Worm (Caenorhabditis elegans): ENCODE data around the gene Y42A5A.5.

Y42A5A.5 gene

ce11 chrV:11087119-11087518, 22.4 kb downstream of the Y42A5A.5 start (continued):
- TF ChIP-seq pha-4 (GFP tag; IDR thresholded peaks at IDR 0.05) (no peak), pha-4 (tag; optimal IDR thresholded peaks at IDR 0.05) (no peak), egl-43 (GFP tag; IDR thresholded peaks at IDR 0.05) (no peak), gei-8 (GFP tag; optimal IDR thresholded peaks at IDR 0.05) (no peak), nhr-237 (tag; optimal IDR thresholded peaks at IDR 0.05) (no peak), madf-5 (GFP tag; IDR thresholded peaks at IDR 0.05) (no peak), dpl-1 (GFP tag; optimal IDR thresholded peaks at IDR 0.05) (no peak), nhr-42 (GFP tag; IDR thresholded peaks at IDR 0.05) (no peak), ctbp-1 (GFP tag; IDR thresholded peaks at IDR 0.05) (no peak), daf-8 (GFP tag; IDR thresholded peaks at IDR 0.05) (no peak), F26F4.8 (GFP tag; conservative IDR thresholded peaks at IDR 0.05) (no peak), hif-1 (tag; optimal IDR thresholded peaks at IDR 0.05) (no peak), lin-29 (GFP tag; IDR thresholded peaks at IDR 0.05) (no peak), nhr-10 (tag; optimal IDR thresholded peaks at IDR 0.05) (no peak), dmd-9 (GFP tag; IDR thresholded peaks at IDR 0.05) (no peak), set-16 (GFP tag; IDR thresholded peaks at IDR 0.05) (no peak), sdz-12 (GFP tag; optimal IDR thresholded peaks at IDR 0.05) (no peak), mxl-3 (GFP tag; optimal IDR thresholded peaks at IDR 0.05) (no peak), ceh-32 (tag; optimal IDR thresholded peaks at IDR 0.05; ENCODE audit: poor library complexity) (no peak), fos-1 (tag; optimal IDR thresholded peaks at IDR 0.05) (no peak), lin-39 (tag; optimal IDR thresholded peaks at IDR 0.05) (no peak), tra-1 (GFP tag; IDR thresholded peaks at IDR 0.05) (peak; percentile 74), daf-19 (GFP tag; conservative IDR thresholded peaks at IDR 0.05) (no peak), zfp-3 (GFP tag; conservative IDR thresholded peaks at IDR 0.05) (no peak), ztf-7 (tag; optimal IDR thresholded peaks at IDR 0.05) (no peak), madf-9 (GFP tag; conservative IDR thresholded peaks at IDR 0.05) (no peak), zip-2 (tag; optimal IDR thresholded peaks at IDR 0.05) (no peak), egl-27 (tag; optimal IDR thresholded peaks at IDR 0.05) (no peak), dmd-8 (GFP tag; IDR thresholded peaks at IDR 0.05) (no peak), Y48G9A.11 (GFP tag; IDR thresholded peaks at IDR 0.05) (no peak), nhr-77 (tag; optimal IDR thresholded peaks at IDR 0.05) (no peak), arid-1 (GFP tag; conservative IDR thresholded peaks at IDR 0.05) (no peak), tag-97 (GFP tag; IDR thresholded peaks at IDR 0.05) (no peak), spr-1 (tag; optimal IDR thresholded peaks at IDR 0.05) (no peak), ceh-62 (tag; optimal IDR thresholded peaks at IDR 0.05) (no peak), lin-38 (GFP tag; IDR thresholded peaks at IDR 0.05) (no peak), zfp-2 (tag; optimal IDR thresholded peaks at IDR 0.05) (no peak), ZK546.5 (tag; optimal IDR thresholded peaks at IDR 0.05) (no peak), dve-1 (tag; optimal IDR thresholded peaks at IDR 0.05; ENCODE audit: insufficient read depth) (no peak), php-3 (GFP tag; IDR thresholded peaks at IDR 0.05) (peak; percentile 33; the same call in 1 of the 2 replicates), vab-7 (GFP tag; IDR thresholded peaks at IDR 0.05) (no peak), Y105C5A.15 (GFP tag; IDR thresholded peaks at IDR 0.05) (no peak), skn-1 (tag; optimal IDR thresholded peaks at IDR 0.05) (no peak), nhr-28 (tag; optimal IDR thresholded peaks at IDR 0.05) (peak; percentile 61), T20F7.1 (GFP tag; optimal IDR thresholded peaks at IDR 0.05) (peak; percentile 25), nhr-111 (GFP tag; optimal IDR thresholded peaks at IDR 0.05) (no peak), ces-1 (GFP tag; optimal IDR thresholded peaks at IDR 0.05) (no peak), Y5F2A.4 (GFP tag; optimal IDR thresholded peaks at IDR 0.05) (no peak), Y75B8A.6 (GFP tag; IDR thresholded peaks at IDR 0.05) (no peak), mep-1 (tag; optimal IDR thresholded peaks at IDR 0.05) (no peak), ceh-44 (GFP tag; IDR thresholded peaks at IDR 0.05) (no peak), jun-1 (tag; optimal IDR thresholded peaks at IDR 0.05) (no peak), hmg-1.1 (GFP tag; IDR thresholded peaks at IDR 0.05) (no peak)
